Fruit fly (Drosophila melanogaster) whole organism, embryonic: ENCODE data around the gene DPCoAC.
A peak's percentile ranks its signal among the peaks of the same experiment; 100 is the strongest.

Source experiments
- Atf-2 ChIP-seq: fragments of 200-800 bp; sonication (Bioruptor generic); optimal IDR thresholded peaks from 2 replicates; lab custom pipeline; 2016; ENCODE audit warnings: missing biosample characterization, missing genetic modification characterization
- C15 ChIP-seq: fragments of 200-800 bp; sonication (Bioruptor generic); IDR thresholded peaks from 3 replicates; pipeline ENCODE4 v1.3.6; 2022; ENCODE audit warnings: missing biosample characterization, missing genetic modification characterization
- CG10274 ChIP-seq: fragments of 200-800 bp; sonication (Bioruptor generic); optimal IDR thresholded peaks from 3 replicates; lab custom pipeline; 2017; ENCODE audit warnings: missing biosample characterization, mild to moderate bottlenecking, missing genetic modification characterization
- CG11398 ChIP-seq: fragments of 200-800 bp; sonication (Bioruptor generic); optimal IDR thresholded peaks from 2 replicates; lab custom pipeline; 2016; ENCODE audit warnings: missing biosample characterization, missing genetic modification characterization
- CG11560 ChIP-seq: fragments of 200-800 bp; sonication (Bioruptor generic); IDR thresholded peaks from 3 replicates; pipeline ENCODE4 v1.3.6; 2022; ENCODE audit warnings: missing biosample characterization, missing genetic modification characterization
- CG11695 ChIP-seq: fragments of 200-800 bp; sonication (Bioruptor generic); IDR thresholded peaks from 3 replicates; pipeline ENCODE4 v1.3.6; 2022; ENCODE audit warnings: missing biosample characterization, missing genetic modification characterization
- CG12391 ChIP-seq: fragments of 200-800 bp; sonication (Bioruptor generic); optimal IDR thresholded peaks from 3 replicates; lab custom pipeline; 2018; ENCODE audit warnings: missing biosample characterization, mild to moderate bottlenecking, missing genetic modification characterization, moderate library complexity
- CG13296 ChIP-seq: fragments of 200-800 bp; sonication (Bioruptor generic); optimal IDR thresholded peaks from 3 replicates; lab custom pipeline; 2018; ENCODE audit warnings: missing biosample characterization, mild to moderate bottlenecking, missing genetic modification characterization
- CG13624 ChIP-seq: fragments of 200-800 bp; sonication (Bioruptor generic); optimal IDR thresholded peaks from 2 replicates; lab custom pipeline; 2016; ENCODE audit warnings: missing biosample characterization, missing genetic modification characterization
- CG13894 ChIP-seq: fragments of 200-800 bp; sonication (Bioruptor generic); optimal IDR thresholded peaks from 3 replicates; lab custom pipeline; 2018; ENCODE audit warnings: missing biosample characterization, mild to moderate bottlenecking, missing genetic modification characterization, moderate library complexity
- CG15011 ChIP-seq: fragments of 200-800 bp; sonication (Bioruptor generic); optimal IDR thresholded peaks from 3 replicates; lab custom pipeline; 2018; ENCODE audit warnings: missing biosample characterization, mild to moderate bottlenecking, missing genetic modification characterization
- CG15514 ChIP-seq: fragments of 200-800 bp; sonication (Bioruptor generic); optimal IDR thresholded peaks from 3 replicates; lab custom pipeline; 2017; ENCODE audit warnings: missing biosample characterization, missing genetic modification characterization, mild to moderate bottlenecking, moderate library complexity, missing genetic modification reagents
- CG17359 ChIP-seq: fragments of 200-800 bp; sonication (Bioruptor generic); optimal IDR thresholded peaks from 3 replicates; lab custom pipeline; 2018; ENCODE audit warnings: missing biosample characterization, mild to moderate bottlenecking, missing genetic modification characterization, moderate library complexity
- CG18262 ChIP-seq: fragments of 200-800 bp; optimal IDR thresholded peaks from 3 replicates; lab custom pipeline; 2019; ENCODE audit warnings: missing biosample characterization, mild to moderate bottlenecking, missing genetic modification characterization, moderate library complexity
- CG18599 ChIP-seq: fragments of 200-800 bp; sonication (Bioruptor generic); optimal IDR thresholded peaks from 3 replicates; lab custom pipeline; 2017; ENCODE audit warnings: missing biosample characterization, missing genetic modification characterization, mild to moderate bottlenecking, moderate library complexity, missing genetic modification reagents
- CG2875 ChIP-seq: fragments of 200-800 bp; sonication (Bioruptor generic); optimal IDR thresholded peaks from 2 replicates; lab custom pipeline; 2017; ENCODE audit warnings: missing biosample characterization, mild to moderate bottlenecking, missing genetic modification characterization, missing genetic modification reagents
- CG30403 ChIP-seq: fragments of 200-800 bp; sonication (Bioruptor generic); optimal IDR thresholded peaks from 3 replicates; lab custom pipeline; 2016; ENCODE audit warnings: missing biosample characterization, missing genetic modification characterization
- CG31441 ChIP-seq: fragments of 200-800 bp; sonication (Bioruptor generic); IDR thresholded peaks from 2 replicates; pipeline ENCODE4 v1.3.6; 2022; ENCODE audit warnings: missing biosample characterization, missing genetic modification characterization
- CG32532 ChIP-seq: fragments of 200-800 bp; sonication (Bioruptor generic); IDR thresholded peaks from 2 replicates; pipeline ENCODE4 v1.3.6; 2022; ENCODE audit warnings: missing biosample characterization, missing genetic modification characterization
- CG3281 ChIP-seq: fragments of 200-800 bp; sonication (Bioruptor generic); optimal IDR thresholded peaks from 3 replicates; lab custom pipeline; 2017; ENCODE audit warnings: missing biosample characterization, mild to moderate bottlenecking, missing genetic modification characterization
- CG34422 ChIP-seq: fragments of 200-800 bp; sonication (Bioruptor generic); IDR thresholded peaks from 3 replicates; pipeline ENCODE4 v1.3.6; 2022; ENCODE audit warnings: missing biosample characterization, missing genetic modification characterization
- CG3847 ChIP-seq: fragments of 200-800 bp; sonication (Bioruptor generic); IDR thresholded peaks from 2 replicates; pipeline ENCODE4 v1.3.6; 2022; ENCODE audit warnings: missing biosample characterization, missing genetic modification characterization
- CG4328 ChIP-seq: fragments of 200-800 bp; sonication (Bioruptor generic); optimal IDR thresholded peaks from 3 replicates; lab custom pipeline; 2017; ENCODE audit warnings: missing biosample characterization, missing genetic modification reagents, missing genetic modification characterization
- CG9932 ChIP-seq: fragments of 200-800 bp; sonication (Bioruptor generic); IDR thresholded peaks from 2 replicates; pipeline ENCODE4 v1.3.6; 2022; ENCODE audit warnings: missing biosample characterization, missing genetic modification characterization
- Dip3 ChIP-seq: fragments of 200-800 bp; sonication (Bioruptor generic); optimal IDR thresholded peaks from 3 replicates; lab custom pipeline; 2016; ENCODE audit warnings: missing biosample characterization, missing genetic modification characterization
- Drgx ChIP-seq: fragments of 200-800 bp; sonication (Bioruptor generic); IDR thresholded peaks from 2 replicates; pipeline ENCODE4 v1.3.6; 2022; ENCODE audit warnings: missing biosample characterization, missing genetic modification characterization
- Ets65A ChIP-seq: fragments of 200-800 bp; sonication (Bioruptor generic); peaks from one replicate; lab custom pipeline; 2016; ENCODE audit warnings: missing biosample characterization, missing genetic modification characterization
- Fer3 ChIP-seq: fragments of 200-800 bp; sonication (Bioruptor generic); optimal IDR thresholded peaks from 2 replicates; lab custom pipeline; 2018; ENCODE audit warnings: missing biosample characterization, mild to moderate bottlenecking, missing genetic modification characterization, moderate library complexity
- HLH54F ChIP-seq: fragments of 200-800 bp; sonication (Bioruptor generic); optimal IDR thresholded peaks from 3 replicates; lab custom pipeline; 2016; ENCODE audit warnings: missing biosample characterization, missing genetic modification characterization
- Jarid2 ChIP-seq: fragments of 200-800 bp; sonication (Bioruptor generic); optimal IDR thresholded peaks from 3 replicates; lab custom pipeline; 2017; ENCODE audit warnings: mild to moderate bottlenecking, missing biosample characterization, missing genetic modification reagents, missing genetic modification characterization
- MBD-R2 ChIP-seq: fragments of 200-800 bp; sonication (Bioruptor generic); IDR thresholded peaks from 2 replicates; pipeline ENCODE4 v1.3.6; 2022; ENCODE audit warnings: missing biosample characterization, missing genetic modification characterization
- Max ChIP-seq: fragments of 200-800 bp; sonication (Bioruptor generic); optimal IDR thresholded peaks from 2 replicates; lab custom pipeline; 2016; ENCODE audit warnings: missing biosample characterization, mild to moderate bottlenecking, missing genetic modification characterization
- PHDP ChIP-seq: fragments of 200-800 bp; sonication (Bioruptor generic); optimal IDR thresholded peaks from 3 replicates; lab custom pipeline; 2018; ENCODE audit warnings: missing biosample characterization, mild to moderate bottlenecking, missing genetic modification characterization, moderate library complexity
- Pdp1 ChIP-seq, 2 experiments: fragments of 200-800 bp; sonication (Bioruptor generic); optimal IDR thresholded peaks; 3 replicates each; lab custom pipeline; 2016; ENCODE audit warnings: missing biosample characterization in 2 of 2, missing genetic modification characterization in 2 of 2, mild to moderate bottlenecking in 1 of 2, moderate library complexity in 1 of 2
- Trl ChIP-seq, 3 experiments: fragments of >200 bp in 2 of 3; fragments of 200-800 bp in 1 of 3; sonication (Bioruptor generic) in 1 of 3; optimal IDR thresholded peaks; 2 replicates in 1 of 3; 3 replicates in 2 of 3; lab custom pipeline; 2016 to 2017; ENCODE audit warnings: missing biosample characterization in 1 of 3, missing genetic modification characterization in 1 of 3
- Vsx1 ChIP-seq: fragments of 200-800 bp; sonication (Bioruptor generic); optimal IDR thresholded peaks from 2 replicates; lab custom pipeline; 2017; ENCODE audit warnings: missing biosample characterization, mild to moderate bottlenecking, missing genetic modification characterization, missing genetic modification reagents
- az2 ChIP-seq: fragments of 200-800 bp; sonication (Bioruptor generic); optimal IDR thresholded peaks from 3 replicates; lab custom pipeline; 2016; ENCODE audit warnings: missing biosample characterization, missing genetic modification characterization
- gro ChIP-seq: fragments of 200-800 bp; sonication (Bioruptor generic); optimal IDR thresholded peaks from 2 replicates; lab custom pipeline; 2016; ENCODE audit warnings: missing biosample characterization, missing genetic modification characterization
- lbe ChIP-seq: fragments of 200-800 bp; sonication (Bioruptor generic); optimal IDR thresholded peaks from 2 replicates; lab custom pipeline; 2016; ENCODE audit warnings: missing biosample characterization, mild to moderate bottlenecking, missing genetic modification characterization
- maf-S ChIP-seq: fragments of 200-800 bp; sonication (Bioruptor generic); optimal IDR thresholded peaks from 2 replicates; lab custom pipeline; 2016; ENCODE audit warnings: missing biosample characterization, missing genetic modification characterization
- mirr ChIP-seq: fragments of 200-800 bp; sonication (Bioruptor generic); optimal IDR thresholded peaks from 3 replicates; lab custom pipeline; 2018; ENCODE audit warnings: missing biosample characterization, mild to moderate bottlenecking, missing genetic modification characterization
- phol ChIP-seq: fragments of 200-800 bp; sonication (Bioruptor generic); optimal IDR thresholded peaks from 3 replicates; lab custom pipeline; 2018; ENCODE audit warnings: missing biosample characterization, mild to moderate bottlenecking, missing genetic modification characterization, moderate library complexity
- slou ChIP-seq: fragments of 200-800 bp; sonication (Bioruptor generic); optimal IDR thresholded peaks from 3 replicates; lab custom pipeline; 2016; ENCODE audit warnings: missing biosample characterization, missing genetic modification characterization
- so ChIP-seq: fragments of 200-800 bp; sonication (Bioruptor generic); IDR thresholded peaks from 3 replicates; pipeline ENCODE4 v1.3.6; 2022; ENCODE audit warnings: missing biosample characterization, missing genetic modification characterization
- sob ChIP-seq: fragments of 200-800 bp; sonication (Bioruptor generic); IDR thresholded peaks from 2 replicates; pipeline ENCODE4 v1.3.6; 2022; ENCODE audit warnings: missing biosample characterization, missing genetic modification characterization
- stc ChIP-seq: fragments of 200-800 bp; sonication (Bioruptor generic); IDR thresholded peaks from 2 replicates; pipeline ENCODE4 v1.3.6; 2022; ENCODE audit warnings: missing biosample characterization, missing genetic modification characterization
- stwl ChIP-seq: fragments of 200-800 bp; sonication (Bioruptor generic); optimal IDR thresholded peaks from 3 replicates; lab custom pipeline; 2018; ENCODE audit warnings: missing biosample characterization, mild to moderate bottlenecking, missing genetic modification characterization, moderate library complexity
- vvl ChIP-seq: fragments of 200-800 bp; sonication (Bioruptor generic); IDR thresholded peaks from 2 replicates; pipeline ENCODE4 v1.3.6; 2022; ENCODE audit warnings: missing biosample characterization, missing genetic modification characterization
- zen ChIP-seq: fragments of 200-800 bp; sonication (Bioruptor generic); optimal IDR thresholded peaks from 3 replicates; lab custom pipeline; 2018; ENCODE audit warnings: missing biosample characterization, mild to moderate bottlenecking, missing genetic modification characterization, moderate library complexity
- zfh2 ChIP-seq: fragments of 200-800 bp; sonication (Bioruptor generic); optimal IDR thresholded peaks from 2 replicates; lab custom pipeline; 2016; ENCODE audit warnings: missing biosample characterization, missing genetic modification characterization

The DPCoAC gene

DNA sequence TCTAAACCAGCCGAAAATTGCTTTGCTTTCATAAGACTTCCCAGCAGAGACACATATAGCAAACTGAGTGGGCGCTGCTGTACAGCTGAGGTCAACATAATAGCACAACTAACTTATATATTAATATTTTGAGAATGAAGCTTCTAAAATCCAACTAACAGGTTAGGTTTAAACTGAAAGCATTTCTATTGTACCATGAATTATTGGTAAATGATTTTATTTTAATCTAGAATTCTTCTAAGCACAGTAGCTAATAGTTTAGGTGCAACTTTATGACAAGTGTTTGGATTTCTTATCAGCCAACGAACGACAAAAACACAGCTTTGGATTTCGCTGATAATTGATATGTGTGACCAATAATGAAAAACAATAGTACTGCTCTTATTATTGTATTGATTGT lies 2.4 kb downstream of the DPCoAC start (continued):
- TF ChIP-seq sob (GFP tag; lab: Robert Waterston, UW) (peak; percentile 73; the same call in 1 of the 2 replicates), maf-S (GFP tag; lab: Kevin White, UChicago) (no peak), gro (GFP tag; lab: Kevin White, UChicago) (peak; percentile 81), Jarid2 (no peak), CG11398 (GFP tag; lab: Kevin White, UChicago) (no peak), CG10274 (GFP tag; lab: Kevin White, UChicago) (peak; percentile 25), CG31441 (GFP tag; lab: Robert Waterston, UW) (peak; percentile 77), az2 (GFP tag; lab: Kevin White, UChicago) (no peak), CG17359 (tag; lab: Kevin White, UChicago) (peak; percentile 45), CG12391 (peak; percentile 2), C15 (GFP tag; lab: Robert Waterston, UW) (0 out of 3 replicates have a peak, but pooled peaks have one; percentile 24), Vsx1 (GFP tag; lab: Kevin White, UChicago) (peak; percentile 4), Max (GFP tag; lab: Kevin White, UChicago) (no peak), Pdp1 (GFP tag; optimal IDR thresholded peaks at IDR 0.05; lab: Kevin White, UChicago) (peak; percentile 51 to 57), so (GFP tag; lab: Robert Waterston, UW) (peak; percentile 49; the same call in 1 of the 3 replicates), phol (peak; percentile 10), Atf-2 (GFP tag; lab: Kevin White, UChicago) (no peak), HLH54F (no peak), Drgx (GFP tag; lab: Robert Waterston, UW) (peak; percentile 33; the same call in 1 of the 2 replicates), Dip3 (GFP tag; lab: Kevin White, UChicago) (peak; percentile 74), CG15514 (GFP tag; lab: Kevin White, UChicago) (peak; percentile 43), Trl (optimal IDR thresholded peaks at IDR 0.05; lab: Kevin White, UChicago) (no peak), Trl (GFP tag; optimal IDR thresholded peaks at IDR 0.05; lab: Kevin White, UChicago) (peak; percentile 16), CG11695 (GFP tag; lab: Robert Waterston, UW) (peak; percentile 82), lbe (GFP tag; lab: Kevin White, UChicago) (peak; percentile 36), slou (peak; percentile 14), CG2875 (GFP tag; lab: Kevin White, UChicago) (no peak), CG32532 (GFP tag; lab: Robert Waterston, UW) (peak; percentile 86), stwl (no peak), CG3847 (GFP tag; lab: Robert Waterston, UW) (no peak), CG9932 (GFP tag; lab: Robert Waterston, UW) (peak; percentile 60), CG18262 (tag; lab: Kevin White, UChicago) (peak; percentile 67), CG13624 (peak; percentile 43), PHDP (tag; lab: Kevin White, UChicago) (peak; percentile 2), CG15011 (no peak), CG34422 (GFP tag; lab: Robert Waterston, UW) (0 out of 3 replicates have a peak, but pooled peaks have one; percentile 56), CG18599 (GFP tag; lab: Kevin White, UChicago) (peak; percentile 75), stc (peak; percentile 77), CG13296 (GFP tag; lab: Kevin White, UChicago) (peak; percentile 73), CG30403 (GFP tag; lab: Kevin White, UChicago) (peak; percentile 23), CG4328 (GFP tag; lab: Kevin White, UChicago) (no peak), MBD-R2 (GFP tag; lab: Robert Waterston, UW) (peak; percentile 37; the same call in 1 of the 2 replicates), vvl (GFP tag; lab: Robert Waterston, UW) (peak; percentile 87), CG11560 (tag; lab: Robert Waterston, UW) (peak; percentile 47; the same call in 1 of the 3 replicates), mirr (GFP tag; lab: Kevin White, UChicago) (peak; percentile 42), CG3281 (GFP tag; lab: Kevin White, UChicago) (peak; percentile 80), Ets65A (GFP tag; lab: Kevin White, UChicago) (peak; percentile 76), CG13894 (tag; lab: Kevin White, UChicago) (peak; percentile 67), zen (no peak), Fer3 (tag; lab: Kevin White, UChicago) (peak; percentile 80), zfh2 (GFP tag; lab: Kevin White, UChicago) (peak; percentile 13)
